Fruit fly (Drosophila melanogaster) whole organism, embryonic: Measurements from ENCODE around the gene fkh.

Source experiments
- Abd-B ChIP-seq: fragments of 200-800 bp; sonication (Bioruptor generic); optimal IDR thresholded peaks from 2 replicates; lab custom pipeline; 2018; ENCODE audit warnings: missing biosample characterization, mild to moderate bottlenecking, missing genetic modification characterization, moderate library complexity
- Aef1 ChIP-seq: fragments of 200-800 bp; sonication (Bioruptor generic); IDR thresholded peaks from 3 replicates; pipeline ENCODE4 v1.3.6; 2022; ENCODE audit warnings: missing biosample characterization, missing genetic modification characterization
- CG10274 ChIP-seq: fragments of 200-800 bp; sonication (Bioruptor generic); optimal IDR thresholded peaks from 3 replicates; lab custom pipeline; 2017; ENCODE audit warnings: missing biosample characterization, mild to moderate bottlenecking, missing genetic modification characterization
- CG10979 ChIP-seq: fragments of 200-800 bp; sonication (Bioruptor generic); optimal IDR thresholded peaks from 2 replicates; lab custom pipeline; 2018; ENCODE audit warnings: missing biosample characterization, mild to moderate bottlenecking, missing genetic modification characterization, moderate library complexity
- CG11504 ChIP-seq: fragments of 200-800 bp; sonication (Bioruptor generic); optimal IDR thresholded peaks from 3 replicates; lab custom pipeline; 2019; ENCODE audit warnings: missing biosample characterization, mild to moderate bottlenecking, missing genetic modification characterization, moderate library complexity
- CG1233 ChIP-seq: fragments of 200-800 bp; sonication (Bioruptor generic); optimal IDR thresholded peaks from 4 replicates; lab custom pipeline; 2018; ENCODE audit warnings: missing biosample characterization, mild to moderate bottlenecking, missing genetic modification characterization
- CG13424 ChIP-seq: fragments of 200-800 bp; sonication (Bioruptor generic); optimal IDR thresholded peaks from 2 replicates; lab custom pipeline; 2019; ENCODE audit warnings: missing biosample characterization, mild to moderate bottlenecking, missing genetic modification characterization, moderate library complexity
- CG14860 ChIP-seq: fragments of 200-800 bp; sonication (Bioruptor generic); IDR thresholded peaks from 3 replicates; pipeline ENCODE4 v1.3.6; 2022; ENCODE audit warnings: missing biosample characterization, missing genetic modification characterization; ENCODE audit not compliant: partially characterized antibody
- CG17361 ChIP-seq: fragments of 200-800 bp; sonication (Bioruptor generic); IDR thresholded peaks from 3 replicates; pipeline ENCODE4 v1.3.6; 2022; ENCODE audit warnings: missing biosample characterization, missing genetic modification characterization
- CG17829 ChIP-seq: fragments of 200-800 bp; optimal IDR thresholded peaks from 2 replicates; lab custom pipeline; 2019; ENCODE audit warnings: missing biosample characterization, mild to moderate bottlenecking, missing genetic modification characterization, moderate library complexity
- CG18262 ChIP-seq: fragments of 200-800 bp; optimal IDR thresholded peaks from 3 replicates; lab custom pipeline; 2019; ENCODE audit warnings: missing biosample characterization, mild to moderate bottlenecking, missing genetic modification characterization, moderate library complexity
- CG43689 ChIP-seq: fragments of 200-800 bp; sonication (Bioruptor generic); IDR thresholded peaks from 2 replicates; pipeline ENCODE4 v1.3.6; 2022; ENCODE audit warnings: missing biosample characterization, missing genetic modification characterization
- CG4820 ChIP-seq: fragments of 200-800 bp; sonication (Bioruptor generic); optimal IDR thresholded peaks from 3 replicates; lab custom pipeline; 2016; ENCODE audit warnings: missing biosample characterization, missing genetic modification characterization
- CG6254 ChIP-seq: fragments of 200-800 bp; sonication (Bioruptor generic); optimal IDR thresholded peaks from 3 replicates; lab custom pipeline; 2017; ENCODE audit warnings: mild to moderate bottlenecking, missing biosample characterization, missing genetic modification reagents, missing genetic modification characterization
- CG6791 ChIP-seq: fragments of 200-800 bp; sonication (Bioruptor generic); IDR thresholded peaks from 3 replicates; pipeline ENCODE4 v1.3.6; 2022; ENCODE audit warnings: missing biosample characterization, missing genetic modification characterization; ENCODE audit not compliant: partially characterized antibody
- CG7271 ChIP-seq: fragments of 200-800 bp; sonication (Bioruptor generic); optimal IDR thresholded peaks from 2 replicates; lab custom pipeline; 2018; ENCODE audit warnings: missing biosample characterization, mild to moderate bottlenecking, missing genetic modification characterization, moderate library complexity
- CG7839 ChIP-seq: fragments of 200-800 bp; sonication (Bioruptor generic); optimal IDR thresholded peaks from 3 replicates; lab custom pipeline; 2018; ENCODE audit warnings: missing biosample characterization, mild to moderate bottlenecking, missing genetic modification characterization, moderate library complexity
- CG8359 ChIP-seq: fragments of 200-800 bp; sonication (Bioruptor generic); optimal IDR thresholded peaks from 2 replicates; lab custom pipeline; 2017; ENCODE audit warnings: missing biosample characterization, mild to moderate bottlenecking, missing genetic modification characterization, borderline replicate concordance
- D ChIP-seq, 2 experiments: fragments of 200-800 bp in 1 of 2; fragments of >200 bp in 1 of 2; sonication (Bioruptor generic) in 1 of 2; optimal IDR thresholded peaks; 2 replicates in 1 of 2; 3 replicates in 1 of 2; lab custom pipeline; 2017; ENCODE audit warnings: mild to moderate bottlenecking in 1 of 2, missing biosample characterization in 1 of 2, missing genetic modification characterization in 1 of 2, missing genetic modification reagents in 1 of 2
- Deaf1 ChIP-seq: fragments of 200-800 bp; optimal IDR thresholded peaks from 3 replicates; lab custom pipeline; 2019; ENCODE audit warnings: missing biosample characterization, mild to moderate bottlenecking, missing genetic modification characterization, moderate library complexity
- Dp ChIP-seq: fragments of 200-800 bp; sonication (Bioruptor generic); optimal IDR thresholded peaks from 2 replicates; lab custom pipeline; 2018; ENCODE audit warnings: missing biosample characterization, mild to moderate bottlenecking, missing genetic modification characterization, moderate library complexity
- Ets97D ChIP-seq: fragments of 200-800 bp; sonication (Bioruptor generic); optimal IDR thresholded peaks from 3 replicates; lab custom pipeline; 2016; ENCODE audit warnings: missing biosample characterization, missing genetic modification characterization
- Kr ChIP-seq: fragments of 200-800 bp; sonication (Bioruptor generic); optimal IDR thresholded peaks from 2 replicates; lab custom pipeline; 2017; ENCODE audit warnings: missing biosample characterization, mild to moderate bottlenecking, missing genetic modification characterization
- Med ChIP-seq: fragments of 200-800 bp; sonication (Bioruptor generic); peaks from one replicate; lab custom pipeline; 2016; ENCODE audit warnings: missing biosample characterization, missing genetic modification characterization, mild to moderate bottlenecking, inconsistent platforms, moderate library complexity
- Pdp1 ChIP-seq, 2 experiments: fragments of 200-800 bp; sonication (Bioruptor generic); optimal IDR thresholded peaks; 3 replicates each; lab custom pipeline; 2016; ENCODE audit warnings: missing biosample characterization in 2 of 2, missing genetic modification characterization in 2 of 2, mild to moderate bottlenecking in 1 of 2, moderate library complexity in 1 of 2
- Scr ChIP-seq: fragments of 200-800 bp; sonication (Bioruptor generic); IDR thresholded peaks from 2 replicates; pipeline ENCODE4 v1.3.6; 2022; ENCODE audit warnings: missing biosample characterization, missing genetic modification characterization; ENCODE audit not compliant: partially characterized antibody
- Sox102F ChIP-seq: fragments of 200-800 bp; sonication (Bioruptor generic); optimal IDR thresholded peaks from 2 replicates; lab custom pipeline; 2018; ENCODE audit warnings: missing biosample characterization, mild to moderate bottlenecking, missing genetic modification characterization, moderate library complexity
- bsh ChIP-seq, 2 experiments: fragments of 200-800 bp; sonication (Bioruptor generic); optimal IDR thresholded peaks; 2 replicates each; lab custom pipeline; 2017 to 2018; ENCODE audit warnings: mild to moderate bottlenecking in 2 of 2, missing biosample characterization in 2 of 2, missing genetic modification characterization in 2 of 2, moderate library complexity in 1 of 2
- corto ChIP-seq: fragments of 200-800 bp; sonication (Bioruptor generic); optimal IDR thresholded peaks from 2 replicates; lab custom pipeline; 2016; ENCODE audit warnings: missing biosample characterization, mild to moderate bottlenecking, missing genetic modification characterization, moderate library complexity
- danr ChIP-seq: fragments of 200-800 bp; sonication (Bioruptor generic); IDR thresholded peaks from 2 replicates; pipeline ENCODE4 v1.3.6; 2022; ENCODE audit warnings: missing biosample characterization, missing genetic modification characterization
- dmrt99B ChIP-seq: fragments of 200-800 bp; sonication (Bioruptor generic); optimal IDR thresholded peaks from 2 replicates; lab custom pipeline; 2018; ENCODE audit warnings: missing biosample characterization, mild to moderate bottlenecking, missing genetic modification characterization, moderate library complexity
- fd3F ChIP-seq: fragments of 200-800 bp; sonication (Bioruptor generic); optimal IDR thresholded peaks from 2 replicates; lab custom pipeline; 2018; ENCODE audit warnings: missing biosample characterization, mild to moderate bottlenecking, missing genetic modification characterization, moderate library complexity
- gem ChIP-seq: fragments of 200-800 bp; sonication (Bioruptor generic); optimal IDR thresholded peaks from 2 replicates; lab custom pipeline; 2019; ENCODE audit warnings: missing biosample characterization, mild to moderate bottlenecking, missing genetic modification characterization, moderate library complexity
- gsb-n ChIP-seq: fragments of 200-800 bp; sonication (Bioruptor generic); optimal IDR thresholded peaks from 3 replicates; lab custom pipeline; 2018; ENCODE audit warnings: missing biosample characterization, mild to moderate bottlenecking, missing genetic modification characterization
- gt ChIP-seq: fragments of 200-800 bp; sonication (Bioruptor generic); IDR thresholded peaks from 2 replicates; pipeline ENCODE4 v1.3.6; 2022; ENCODE audit warnings: missing biosample characterization, missing genetic modification characterization
- hth ChIP-seq: fragments of >200 bp; optimal IDR thresholded peaks from 2 replicates; lab custom pipeline; 2017; ENCODE audit warnings: inconsistent platforms
- lola ChIP-seq, 3 experiments: fragments of >200 bp in 2 of 3; fragments of 200-800 bp in 1 of 3; sonication (Bioruptor generic) in 1 of 3; optimal IDR thresholded peaks; 2 replicates each; lab custom pipeline; 2017 to 2019; ENCODE audit warnings: missing biosample characterization in 3 of 3, missing genetic modification characterization in 3 of 3, mild to moderate bottlenecking in 1 of 3, moderate library complexity in 1 of 3
- lov ChIP-seq, 2 experiments: fragments of 200-800 bp in 1 of 2; fragments of >200 bp in 1 of 2; sonication (Bioruptor generic) in 1 of 2; IDR thresholded peaks in 1 of 2; optimal IDR thresholded peaks in 1 of 2; 2 replicates in 1 of 2; 3 replicates in 1 of 2; pipeline versions ENCODE4 v1.3.6 to Lab custom; 2017 to 2022; ENCODE audit warnings: missing biosample characterization in 1 of 2, missing genetic modification characterization in 1 of 2
- nmo ChIP-seq: fragments of 200-800 bp; sonication (Bioruptor generic); optimal IDR thresholded peaks from 2 replicates; lab custom pipeline; 2018; ENCODE audit warnings: missing biosample characterization, mild to moderate bottlenecking, missing genetic modification characterization, moderate library complexity
- phol ChIP-seq: fragments of 200-800 bp; sonication (Bioruptor generic); optimal IDR thresholded peaks from 3 replicates; lab custom pipeline; 2018; ENCODE audit warnings: missing biosample characterization, mild to moderate bottlenecking, missing genetic modification characterization, moderate library complexity
- sc ChIP-seq, 3 experiments: fragments of >200 bp in 2 of 3; fragments of 200-800 bp in 1 of 3; sonication (Bioruptor generic) in 1 of 3; optimal IDR thresholded peaks; 2 replicates in 2 of 3; 3 replicates in 1 of 3; lab custom pipeline; 2017; ENCODE audit warnings: mild to moderate bottlenecking in 1 of 3, missing biosample characterization in 1 of 3, missing genetic modification characterization in 1 of 3, missing genetic modification reagents in 1 of 3
- sens ChIP-seq: fragments of 200-800 bp; sonication (Bioruptor generic); peaks from one replicate; lab custom pipeline; 2016; ENCODE audit warnings: missing biosample characterization, missing genetic modification characterization
- sisA ChIP-seq: fragments of 200-800 bp; sonication (Bioruptor generic); IDR thresholded peaks from 2 replicates; pipeline ENCODE4 v1.3.6; 2022; ENCODE audit warnings: missing biosample characterization, missing genetic modification characterization
- sqz ChIP-seq: fragments of 200-800 bp; sonication (Bioruptor generic); optimal IDR thresholded peaks from 3 replicates; lab custom pipeline; 2018; ENCODE audit warnings: missing biosample characterization, mild to moderate bottlenecking, missing genetic modification characterization
- stwl ChIP-seq: fragments of 200-800 bp; sonication (Bioruptor generic); optimal IDR thresholded peaks from 3 replicates; lab custom pipeline; 2018; ENCODE audit warnings: missing biosample characterization, mild to moderate bottlenecking, missing genetic modification characterization, moderate library complexity
- ttk ChIP-seq: fragments of 200-800 bp; sonication (Bioruptor generic); IDR thresholded peaks from 2 replicates; pipeline ENCODE4 v2.1.2; 2022; ENCODE audit warnings: missing biosample characterization, missing genetic modification characterization

Gene fkh

DNA sequence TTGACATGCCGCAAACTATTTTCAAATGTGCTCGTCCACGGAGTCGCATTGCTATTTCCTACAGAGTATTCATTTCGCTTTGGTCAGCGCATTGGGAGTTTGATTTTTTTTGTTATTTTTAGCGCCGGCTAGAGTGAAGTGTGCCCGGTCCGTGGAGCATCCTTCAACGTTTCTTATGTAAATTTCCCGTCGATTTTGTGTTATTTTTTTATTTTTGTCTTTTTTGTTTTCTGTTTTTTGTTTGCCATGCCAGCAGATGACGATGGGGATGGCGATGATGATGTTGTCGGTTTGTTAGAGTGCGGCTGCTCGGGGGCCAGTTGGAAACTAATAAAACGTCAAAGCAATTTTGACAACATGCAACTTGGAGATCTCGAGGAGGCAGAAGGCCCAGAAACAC, 45.8 kb upstream of the fkh start:
- TF ChIP-seq danr (GFP tag; lab: Robert Waterston, UW) (no peak), Abd-B (no peak), CG13424 (tag; lab: Kevin White, UChicago) (no peak), sqz (peak; percentile 13), corto (GFP tag; lab: Kevin White, UChicago) (no peak), Scr (GFP tag; lab: Robert Waterston, UW) (no peak), Pdp1 (GFP tag; optimal IDR thresholded peaks at IDR 0.05; lab: Kevin White, UChicago) (peak in 1 of 2 experiments; percentile 34), ttk (GFP tag; lab: Robert Waterston, UW) (no peak)
- TF ChIP-seq, all 482 proteins: peak for 2

dm6 chr3R:28630092-28630491, 45.0 kb upstream of the fkh start:
- TF ChIP-seq CG11504 (peak; percentile 34), CG10274 (GFP tag; lab: Kevin White, UChicago) (no peak), lov (optimal IDR thresholded peaks at IDR 0.05; lab: Kevin White, UChicago) (no peak), lov (GFP tag; IDR thresholded peaks at IDR 0.05; lab: Robert Waterston, UW) (no peak), CG7271 (no peak), CG17361 (GFP tag; lab: Robert Waterston, UW) (0 out of 3 replicates have a peak, but pooled peaks have one; percentile 26), Sox102F (GFP tag; lab: Kevin White, UChicago) (peak; percentile 26), dmrt99B (tag; lab: Kevin White, UChicago) (peak; percentile 20), CG10979 (tag; lab: Kevin White, UChicago) (peak; percentile 28), Ets97D (GFP tag; lab: Kevin White, UChicago) (no peak), Med (peak; percentile 10), fd3F (GFP tag; lab: Kevin White, UChicago) (no peak), Kr (GFP tag; lab: Kevin White, UChicago) (no peak), sisA (0 out of 2 replicates have a peak, but pooled peaks have one; percentile 9), Deaf1 (tag; lab: Kevin White, UChicago) (no peak), bsh (GFP tag; optimal IDR thresholded peaks at IDR 0.05; lab: Kevin White, UChicago) (peak in 1 of 2 experiments; percentile 11), sens (GFP tag; lab: Kevin White, UChicago) (peak; percentile 39), gt (GFP tag; lab: Robert Waterston, UW) (no peak), CG6254 (GFP tag; lab: Kevin White, UChicago) (no peak), Aef1 (no peak), CG7839 (peak; percentile 22), CG6791 (GFP tag; lab: Robert Waterston, UW) (no peak), CG14860 (GFP tag; lab: Robert Waterston, UW) (no peak), gsb-n (tag; lab: Kevin White, UChicago) (no peak), D (optimal IDR thresholded peaks at IDR 0.05; lab: Kevin White, UChicago) (no peak), D (GFP tag; optimal IDR thresholded peaks at IDR 0.05; lab: Kevin White, UChicago) (peak; percentile 33), stwl (no peak), phol (peak; percentile 28), sc (optimal IDR thresholded peaks at IDR 0.05; lab: Kevin White, UChicago) (no peak), sc (GFP tag; optimal IDR thresholded peaks at IDR 0.05; lab: Kevin White, UChicago) (peak; percentile 13), CG17829 (tag; lab: Kevin White, UChicago) (no peak), hth (lab: Kevin White, UChicago) (no peak), nmo (GFP tag; lab: Kevin White, UChicago) (peak; percentile 39), gem (tag; lab: Kevin White, UChicago) (peak; percentile 26), Dp (GFP tag; lab: Kevin White, UChicago) (no peak), CG1233 (GFP tag; lab: Kevin White, UChicago) (peak; percentile 8), lola (GFP tag; optimal IDR thresholded peaks at IDR 0.05; lab: Kevin White, UChicago) (peak in 1 of 3 experiments; percentile 30), CG43689 (no peak), CG18262 (peak; percentile 42), CG4820 (GFP tag; lab: Kevin White, UChicago) (peak; percentile 1), CG8359 (GFP tag; lab: Kevin White, UChicago) (peak; percentile 9)
